Worm (Caenorhabditis elegans) whole organism, L4/young adult: Measurements from ENCODE around the gene B0238.12.

Source experiments
- dao-5 ChIP-seq: sonication (generic microtip); optimal IDR thresholded peaks from 2 replicates; lab custom pipeline; 2016; ENCODE audit warnings: missing genotype, missing genetic modification characterization, moderate library complexity, missing compliant biosample characterization
- him-1 ChIP-seq: sonication (generic microtip); optimal IDR thresholded peaks from 2 replicates; lab custom pipeline; 2016; ENCODE audit warnings: missing genotype, missing genetic modification reagents, missing genetic modification characterization, missing compliant biosample characterization

ce11 chrV:5233777-5234176, 31.9 kb upstream of the B0238.12 start, which contains the start of gene cest-32:
- TF ChIP-seq him-1 (tag; lab: Kevin White, UChicago), result no peak
- TF ChIP-seq dao-5 (tag; lab: Kevin White, UChicago), result no peak
